Worm (Caenorhabditis elegans) whole organism, L4 larva: ENCODE measurements around the gene oac-51.
A peak's percentile ranks its signal among the peaks of the same experiment; 100 is the strongest.
"Not testable (repeated sequence)": the region's sequence is repeated elsewhere in the genome, so short reads cannot be mapped to it uniquely, and the experiment has no call there.

Experiments used
- F49E8.2 ChIP-seq: sonication (generic microtip); optimal IDR thresholded peaks from 2 replicates; lab custom pipeline; 2016; ENCODE audit warnings: missing compliant biosample characterization, mild to moderate bottlenecking, missing genetic modification characterization, borderline replicate concordance
- T26A8.4 ChIP-seq: fragments of 200-800 bp; sonication (Bioruptor generic); IDR thresholded peaks from 2 replicates; pipeline ENCODE4 v1.3.6; 2022; ENCODE audit warnings: missing genetic modification characterization, missing compliant biosample characterization
- Y48G9A.11 ChIP-seq: fragments of 200-800 bp; sonication (Bioruptor generic); IDR thresholded peaks from 2 replicates; pipeline ENCODE4 v1.3.6; 2022; ENCODE audit warnings: missing genetic modification reagents, missing genetic modification characterization, missing compliant biosample characterization
- Y5F2A.4 ChIP-seq: fragments of 200-800 bp; sonication (Bioruptor generic); optimal IDR thresholded peaks from 2 replicates; lab custom pipeline; 2018; ENCODE audit warnings: mild to moderate bottlenecking, missing genetic modification characterization, missing compliant biosample characterization
- ama-1 ChIP-seq: fragments of 150-350 bp; optimal IDR thresholded peaks from 2 replicates; lab custom pipeline; 2014; ENCODE audit warnings: inconsistent platforms, mixed read lengths
- arid-1 ChIP-seq: fragments of 200-800 bp; sonication (Bioruptor generic); conservative IDR thresholded peaks from 2 replicates; pipeline ENCODE4 v1.3.6; 2022; ENCODE audit warnings: missing genetic modification reagents, missing genetic modification characterization, missing compliant biosample characterization
- ceh-44 ChIP-seq: fragments of 200-800 bp; sonication (Bioruptor generic); IDR thresholded peaks from 2 replicates; pipeline ENCODE4 v1.3.6; 2022; ENCODE audit warnings: missing genetic modification reagents, missing genetic modification characterization, missing compliant biosample characterization
- daf-16 ChIP-seq, 3 experiments: sonication (generic microtip); optimal IDR thresholded peaks; 2 replicates each; lab custom pipeline; 2016 to 2017; ENCODE audit warnings: missing genetic modification characterization in 3 of 3, missing genetic modification reagents in 3 of 3, mild to moderate bottlenecking in 2 of 3, missing compliant biosample characterization in 2 of 3, missing biosample characterization in 1 of 3, moderate library complexity in 1 of 3
- dmd-8 ChIP-seq: fragments of 200-800 bp; sonication (Bioruptor generic); IDR thresholded peaks from 2 replicates; pipeline ENCODE4 v1.3.6; 2022; ENCODE audit warnings: missing genetic modification characterization, missing compliant biosample characterization
- dpl-1 ChIP-seq: fragments of 150-350 bp; optimal IDR thresholded peaks from 2 replicates; lab custom pipeline; 2014; ENCODE audit warnings: missing biosample characterization, missing genetic modification reagents, missing genetic modification characterization
- duxl-1 ChIP-seq: sonication (generic microtip); optimal IDR thresholded peaks from 2 replicates; lab custom pipeline; 2016; ENCODE audit warnings: mild to moderate bottlenecking, missing genetic modification characterization, moderate library complexity, missing compliant biosample characterization; ENCODE audit not compliant: poor library complexity
- dve-1 ChIP-seq: sonication (generic microtip); optimal IDR thresholded peaks from 2 replicates; lab custom pipeline; 2017; ENCODE audit warnings: antibody characterized with exemption, mild to moderate bottlenecking, missing genetic modification characterization, missing compliant biosample characterization; ENCODE audit not compliant: insufficient read depth
- egl-43 ChIP-seq: fragments of 200-800 bp; sonication (Bioruptor generic); IDR thresholded peaks from 2 replicates; pipeline ENCODE4 v1.3.6; 2022; ENCODE audit warnings: missing genetic modification reagents, missing genetic modification characterization, missing compliant biosample characterization
- hlh-11 ChIP-seq: fragments of 200-800 bp; sonication (Bioruptor generic); optimal IDR thresholded peaks from 2 replicates; lab custom pipeline; 2018; ENCODE audit warnings: mild to moderate bottlenecking, missing genetic modification characterization, missing compliant biosample characterization
- lim-7 ChIP-seq: fragments of 200-800 bp; sonication (Bioruptor generic); IDR thresholded peaks from 2 replicates; pipeline ENCODE4 v1.3.6; 2022; ENCODE audit warnings: missing genetic modification characterization, missing compliant biosample characterization
- lin-1 ChIP-seq: fragments of 200-800 bp; sonication (Bioruptor generic); IDR thresholded peaks from 2 replicates; pipeline ENCODE4 v1.3.6; 2022; ENCODE audit warnings: missing genetic modification reagents, missing genetic modification characterization, missing compliant biosample characterization
- lin-13 ChIP-seq: fragments of 150-350 bp; optimal IDR thresholded peaks from 2 replicates; lab custom pipeline; 2014; ENCODE audit warnings: missing biosample characterization, missing genetic modification reagents, missing genetic modification characterization
- lin-15B ChIP-seq: fragments of 150-350 bp; sonication (generic microtip); optimal IDR thresholded peaks from 3 replicates; lab custom pipeline; 2014; ENCODE audit warnings: missing biosample characterization, missing genetic modification characterization
- lin-38 ChIP-seq: fragments of 200-800 bp; sonication (Bioruptor generic); IDR thresholded peaks from 2 replicates; pipeline ENCODE4 v1.3.6; 2022; ENCODE audit warnings: missing genetic modification reagents, missing genetic modification characterization, missing compliant biosample characterization
- lsy-2 ChIP-seq, 2 experiments: fragments of 150-350 bp in 1 of 2; sonication (generic microtip) in 1 of 2; optimal IDR thresholded peaks; 2 replicates each; lab custom pipeline; 2014 to 2017; ENCODE audit warnings: missing biosample characterization in 2 of 2, missing genetic modification characterization in 2 of 2
- mdt-29 ChIP-seq: fragments of 200-800 bp; sonication (Bioruptor generic); IDR thresholded peaks from 2 replicates; pipeline ENCODE4 v1.3.6; 2022; ENCODE audit warnings: missing genetic modification reagents, missing genetic modification characterization, missing compliant biosample characterization
- mep-1 ChIP-seq: fragments of 150-350 bp; sonication (generic microtip); optimal IDR thresholded peaks from 3 replicates; lab custom pipeline; 2014; ENCODE audit warnings: missing biosample characterization, missing genetic modification characterization
- mes-2 ChIP-seq: sonication (generic microtip); optimal IDR thresholded peaks from 2 replicates; lab custom pipeline; 2016; ENCODE audit warnings: missing genotype, mild to moderate bottlenecking, missing genetic modification characterization, missing compliant biosample characterization; ENCODE audit not compliant: poor library complexity, severe bottlenecking
- nhr-11 ChIP-seq: fragments of 150-350 bp; optimal IDR thresholded peaks from 2 replicates; lab custom pipeline; 2014; ENCODE audit warnings: missing biosample characterization, missing genetic modification characterization
- nhr-237 ChIP-seq: sonication (generic microtip); optimal IDR thresholded peaks from 2 replicates; lab custom pipeline; 2017; ENCODE audit warnings: missing biosample characterization, missing genetic modification characterization
- nhr-41 ChIP-seq: fragments of 200-800 bp; sonication (Bioruptor generic); IDR thresholded peaks from 2 replicates; pipeline ENCODE4 v1.3.6; 2022; ENCODE audit warnings: missing genetic modification reagents, missing genetic modification characterization, missing compliant biosample characterization
- nhr-42 ChIP-seq: fragments of 200-800 bp; sonication (Bioruptor generic); IDR thresholded peaks from 2 replicates; pipeline ENCODE4 v1.3.6; 2022; ENCODE audit warnings: missing genetic modification characterization, missing compliant biosample characterization
- nhr-6 ChIP-seq: fragments of 150-350 bp; optimal IDR thresholded peaks from 2 replicates; lab custom pipeline; 2014; ENCODE audit warnings: missing biosample characterization, missing genetic modification characterization
- nhr-76 ChIP-seq: fragments of 150-350 bp; optimal IDR thresholded peaks from 2 replicates; lab custom pipeline; 2014; ENCODE audit warnings: missing biosample characterization, missing genetic modification characterization
- pha-4 ChIP-seq, 2 experiments: fragments of 150-350 bp in 1 of 2; fragments of 200-800 bp in 1 of 2; sonication (Bioruptor generic) in 1 of 2; IDR thresholded peaks in 1 of 2; optimal IDR thresholded peaks in 1 of 2; 2 replicates each; pipeline versions ENCODE4 v1.3.6 to Lab custom; 2014 to 2022; ENCODE audit warnings: missing genetic modification characterization in 2 of 2, missing genetic modification reagents in 2 of 2, missing biosample characterization in 1 of 2, missing compliant biosample characterization in 1 of 2
- php-3 ChIP-seq: fragments of 200-800 bp; sonication (Bioruptor generic); IDR thresholded peaks from 2 replicates; pipeline ENCODE4 v1.3.6; 2022; ENCODE audit warnings: missing genetic modification reagents, missing genetic modification characterization, missing compliant biosample characterization
- saeg-2 ChIP-seq: fragments of 200-800 bp; sonication (Bioruptor generic); IDR thresholded peaks from 2 replicates; pipeline ENCODE4 v1.3.6; 2022; ENCODE audit warnings: missing genetic modification reagents, missing genetic modification characterization, missing compliant biosample characterization
- snpc-1.2 ChIP-seq: fragments of 200-800 bp; sonication (Bioruptor generic); IDR thresholded peaks from 2 replicates; pipeline ENCODE4 v1.3.6; 2022; ENCODE audit warnings: missing genetic modification reagents, missing genetic modification characterization, missing compliant biosample characterization
- snpc-4 ChIP-seq: fragments of 150-350 bp; optimal IDR thresholded peaks from 2 replicates; lab custom pipeline; 2014; ENCODE audit warnings: missing biosample characterization, missing genetic modification characterization
- tag-97 ChIP-seq: fragments of 200-800 bp; sonication (Bioruptor generic); IDR thresholded peaks from 2 replicates; pipeline ENCODE4 v1.3.6; 2022; ENCODE audit warnings: missing genetic modification characterization, missing compliant biosample characterization
- unc-130 ChIP-seq: sonication (generic microtip); optimal IDR thresholded peaks from 2 replicates; lab custom pipeline; 2016; ENCODE audit warnings: missing genetic modification reagents, missing genetic modification characterization, missing compliant biosample characterization
- zfp-3 ChIP-seq: fragments of 200-800 bp; sonication (Bioruptor generic); conservative IDR thresholded peaks from 2 replicates; pipeline ENCODE4 v1.3.6; 2022; ENCODE audit warnings: missing genetic modification reagents, missing genetic modification characterization, missing compliant biosample characterization
- zip-11 ChIP-seq: fragments of 200-800 bp; sonication (Bioruptor generic); IDR thresholded peaks from 2 replicates; pipeline ENCODE4 v1.3.6; 2022; ENCODE audit warnings: missing genetic modification characterization, missing compliant biosample characterization
- ztf-11 ChIP-seq: fragments of 150-350 bp; optimal IDR thresholded peaks from 2 replicates; lab custom pipeline; 2014; ENCODE audit warnings: missing biosample characterization, missing genetic modification characterization

oac-51 gene

DNA sequence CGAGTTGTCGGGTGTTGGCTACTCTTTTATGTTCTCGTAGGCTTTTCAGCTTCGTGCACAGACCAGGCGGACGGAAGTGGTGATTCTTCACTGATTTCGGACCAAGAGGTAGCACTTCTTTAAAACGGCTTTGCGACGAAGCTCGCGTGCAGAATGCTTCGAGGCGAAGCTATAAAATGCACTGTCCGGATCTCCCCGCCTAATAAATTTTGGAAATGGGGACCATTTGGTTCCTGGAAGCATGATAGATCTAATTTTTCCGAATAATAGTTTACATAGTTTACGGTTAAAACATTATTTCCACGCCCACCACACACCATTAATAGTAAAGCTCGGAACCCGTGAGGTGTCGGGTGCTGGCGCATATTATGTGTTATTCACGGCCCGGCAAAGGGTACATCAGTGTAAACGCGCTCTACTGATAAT lies 11.0 kb downstream of the oac-51 start:
- 0 out of 2 replicates have a peak, but pooled peaks have one; percentile 5 for TF ChIP-seq dmd-8
- peak; percentile 51; the same call in 1 of the 2 replicates for TF ChIP-seq T26A8.4 (GFP tag; lab: Robert Waterston, UW)
- peak; percentile 90 for TF ChIP-seq snpc-1.2 (GFP tag; lab: Robert Waterston, UW)
- TF ChIP-seq ceh-44 (GFP tag; lab: Robert Waterston, UW): 0 out of 2 replicates have a peak, but pooled peaks have one; percentile 25
- TF ChIP-seq Y48G9A.11 (GFP tag; lab: Robert Waterston, UW): 0 out of 2 replicates have a peak, but pooled peaks have one; percentile 49
- TF ChIP-seq nhr-42 (GFP tag; lab: Robert Waterston, UW): no peak
- TF ChIP-seq mdt-29 (GFP tag; lab: Robert Waterston, UW): 0 out of 2 replicates have a peak, but pooled peaks have one; percentile 24
- TF ChIP-seq unc-130 (GFP tag; lab: Kevin White, UChicago): peak; percentile 13
- TF ChIP-seq duxl-1 (tag; lab: Kevin White, UChicago): peak; percentile 56
- TF ChIP-seq ama-1 (lab: Kevin White, UChicago): peak; percentile 62
- TF ChIP-seq zfp-3 (GFP tag; lab: Robert Waterston, UW): no peak
- 0 out of 2 replicates have a peak, but pooled peaks have one; percentile 10 for TF ChIP-seq pha-4 (GFP tag; IDR thresholded peaks at IDR 0.05; lab: Robert Waterston, UW)
- TF ChIP-seq pha-4 (tag; optimal IDR thresholded peaks at IDR 0.05; lab: Kevin White, UChicago): no peak
- TF ChIP-seq lin-1: peak; percentile 21; the same call in 1 of the 2 replicates
- TF ChIP-seq lin-13: no peak
- TF ChIP-seq zip-11 (GFP tag; lab: Robert Waterston, UW): no peak
- TF ChIP-seq tag-97 (GFP tag; lab: Robert Waterston, UW): no peak
- no peak for TF ChIP-seq nhr-11 (tag; lab: Kevin White, UChicago)
- TF ChIP-seq php-3 (GFP tag; lab: Robert Waterston, UW): 0 out of 2 replicates have a peak, but pooled peaks have one; percentile 22
- peak; percentile 29 for TF ChIP-seq mes-2
- peak; percentile 61 for TF ChIP-seq snpc-4 (tag; lab: Kevin White, UChicago)
- no peak for TF ChIP-seq daf-16 (GFP tag; optimal IDR thresholded peaks at IDR 0.05; lab: Kevin White, UChicago)
- TF ChIP-seq daf-16 (tag; optimal IDR thresholded peaks at IDR 0.05; lab: Kevin White, UChicago): peak; percentile 15
- peak; percentile 95 for TF ChIP-seq lin-38 (GFP tag; lab: Robert Waterston, UW)
- TF ChIP-seq arid-1 (GFP tag; lab: Robert Waterston, UW): peak; percentile 16
- TF ChIP-seq F49E8.2: peak; percentile 68
- TF ChIP-seq, all 104 proteins: peak for 18

DNA sequence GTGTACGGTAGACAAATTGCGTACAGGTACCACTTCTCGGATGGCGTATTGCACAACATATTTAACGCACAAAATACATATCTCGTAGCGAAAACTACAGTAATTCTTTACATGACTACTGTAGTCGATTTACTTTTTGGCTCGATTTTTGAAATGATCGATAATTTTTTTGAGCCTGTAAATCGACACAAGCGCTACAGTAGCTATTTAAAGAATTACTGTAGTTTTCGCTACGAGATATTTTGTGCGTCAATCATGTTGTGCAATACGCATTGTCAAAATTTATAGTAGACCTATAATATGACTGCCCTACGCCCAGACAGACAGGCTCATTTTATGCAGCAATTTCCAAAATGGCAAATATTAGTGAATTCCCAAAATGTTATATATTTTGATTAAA lies 11.5 kb downstream of the oac-51 start, which contains the start of gene W03B1.5:
W03B1.5 (plus strand) TSS at position 301 of the 400 bp plus-strand sequence.
- TF ChIP-seq egl-43; php-3 (GFP tag; lab: Robert Waterston, UW); hlh-11 (tag; lab: Kevin White, UChicago): not testable (repeated sequence)

DNA sequence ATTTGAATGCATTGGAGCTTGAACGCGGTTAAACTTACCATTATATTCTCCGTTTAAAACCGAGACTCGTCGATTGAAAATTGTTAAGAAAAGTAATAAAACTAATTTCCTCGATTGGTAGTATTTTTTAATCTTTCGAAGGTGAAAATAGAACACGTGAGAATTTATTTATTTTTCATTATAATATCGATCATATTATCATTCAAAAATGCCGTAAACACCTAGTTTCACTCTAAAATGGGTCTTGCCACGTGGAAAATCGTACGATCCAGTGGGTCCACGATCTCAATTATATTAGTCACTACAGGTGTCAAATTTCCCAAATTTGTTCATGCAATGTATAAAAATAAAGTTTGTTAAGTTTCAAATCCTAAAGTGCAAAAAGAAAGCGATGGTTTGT lies 20.3 kb downstream of the oac-51 start, which contains the start of gene W03B1.9:
W03B1.9 (minus strand) TSS at position 101 of the 400 bp plus-strand sequence.
- TF ChIP-seq lim-7 (GFP tag; lab: Robert Waterston, UW) (no peak), ztf-11 (tag; lab: Kevin White, UChicago) (no peak), dve-1 (no peak), lin-15B (tag; lab: Kevin White, UChicago) (no peak), saeg-2 (GFP tag; lab: Robert Waterston, UW) (no peak), Y5F2A.4 (GFP tag; lab: Kevin White, UChicago) (no peak), nhr-76 (no peak)

DNA sequence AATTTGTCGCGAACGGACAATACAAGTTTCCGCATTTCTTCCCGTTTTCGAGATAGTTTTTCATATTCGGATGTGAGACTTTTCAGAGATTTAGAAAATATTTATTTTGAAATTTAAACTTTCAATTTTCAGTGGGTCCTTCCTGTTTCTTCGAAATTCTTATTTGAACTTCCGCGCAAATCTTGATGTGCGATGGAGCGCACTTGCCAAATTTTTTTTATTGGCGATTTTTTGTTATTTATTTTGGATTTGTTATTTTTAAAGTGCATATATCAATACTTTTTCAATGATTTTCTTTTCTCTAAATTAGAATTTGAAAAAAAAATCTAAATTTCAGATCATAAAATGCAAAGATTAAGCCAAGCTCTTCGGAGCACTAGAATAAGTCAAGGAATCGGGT lies 20.7 kb downstream of the oac-51 start, which contains the start of gene sars-2:
sars-2 (plus strand) TSS at position 341 of the 400 bp plus-strand sequence.
- TF ChIP-seq daf-16 (GFP tag; optimal IDR thresholded peaks at IDR 0.05; lab: Kevin White, UChicago) (no peak), daf-16 (tag; optimal IDR thresholded peaks at IDR 0.05; lab: Kevin White, UChicago) (peak; percentile 20), mes-2 (peak; percentile 52), nhr-41 (no peak), mep-1 (tag; lab: Kevin White, UChicago) (peak; percentile 31), nhr-6 (tag; lab: Kevin White, UChicago) (peak; percentile 20), nhr-237 (no peak), lin-38 (GFP tag; lab: Robert Waterston, UW) (peak; percentile 90), lsy-2 (tag; optimal IDR thresholded peaks at IDR 0.05; lab: Kevin White, UChicago) (peak in 1 of 2 experiments; percentile 71), dpl-1 (GFP tag; lab: Kevin White, UChicago) (peak; percentile 87)
